Fruit fly (Drosophila melanogaster): ENCODE results near the gene hyd.

DNA sequence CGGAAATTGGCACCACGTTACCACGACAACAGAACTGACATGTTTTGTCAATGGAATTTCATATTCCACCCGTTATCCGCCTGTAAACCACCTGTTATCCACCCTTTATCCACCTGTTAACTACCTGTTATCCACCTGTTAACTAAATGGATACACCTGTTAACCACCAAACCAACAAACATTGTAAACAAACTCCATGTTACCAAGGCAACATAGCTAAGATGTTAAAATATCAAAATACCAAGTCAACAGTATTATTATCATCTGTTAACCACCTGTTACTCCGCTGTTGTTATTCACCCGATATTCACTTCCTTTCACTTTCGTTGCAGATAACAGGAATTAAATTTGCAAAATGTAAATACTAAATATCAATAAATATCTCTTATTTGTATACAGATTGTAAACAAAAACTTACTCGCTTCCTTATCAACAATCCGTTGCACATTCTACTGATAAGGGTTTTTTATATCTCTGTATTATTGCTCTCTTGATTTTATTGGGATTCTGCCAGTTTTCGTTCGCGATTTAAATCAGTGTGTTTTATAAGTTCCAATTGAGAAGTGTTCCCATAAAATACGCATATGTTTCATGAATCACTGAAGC lies 50.3 kb downstream of the hyd start, which contains the start of gene Nepl12:
- no peak for TF ChIP-seq Hr78 (GFP tag; optimal IDR thresholded peaks at IDR 0.05)
- TF ChIP-seq br (GFP tag; optimal IDR thresholded peaks at IDR 0.05): no peak
- no peak for TF ChIP-seq pan (optimal IDR thresholded peaks at IDR 0.05)
- no peak for TF ChIP-seq h (GFP tag; optimal IDR thresholded peaks at IDR 0.05)
- no peak for TF ChIP-seq Abd-B (GFP tag; optimal IDR thresholded peaks at IDR 0.05)

All from whole organism, wandering third instar larva.